Worm (Caenorhabditis elegans) whole organism, L1 larva: Measurements from ENCODE around the gene chil-16.

Source experiments
- aly-2 ChIP-seq: fragments of 150-350 bp; optimal IDR thresholded peaks from 2 replicates; lab custom pipeline; 2014; ENCODE audit warnings: missing biosample characterization, missing genetic modification characterization
- nhr-19 ChIP-seq: fragments of 200-800 bp; sonication (Bioruptor generic); conservative IDR thresholded peaks from 2 replicates; pipeline ENCODE4 v1.3.6; 2022; ENCODE audit warnings: missing genetic modification characterization, missing compliant biosample characterization
- sox-4 ChIP-seq: sonication (generic microtip); optimal IDR thresholded peaks from 2 replicates; lab custom pipeline; 2016; ENCODE audit warnings: missing genetic modification characterization, missing compliant biosample characterization
- unc-98 ChIP-seq: fragments of 200-800 bp; sonication (Bioruptor generic); IDR thresholded peaks from 2 replicates; pipeline ENCODE4 v1.3.6; 2022; ENCODE audit warnings: missing genetic modification characterization, missing compliant biosample characterization

ce11 chrII:9474367-9475105 is 32.8 kb upstream of the chil-16 start, which contains the start of the genes chil-25 and chil-26:
- TF ChIP-seq unc-98 (GFP tag; lab: Robert Waterston, UW), result no peak
- TF ChIP-seq aly-2 (tag; lab: Kevin White, UChicago), result no peak
- no peak for TF ChIP-seq sox-4 (tag; lab: Kevin White, UChicago)
- TF ChIP-seq nhr-19, result no peak
